Fruit fly (Drosophila melanogaster): Measurements from ENCODE around the gene Zw10.

Zw10 gene

DNA sequence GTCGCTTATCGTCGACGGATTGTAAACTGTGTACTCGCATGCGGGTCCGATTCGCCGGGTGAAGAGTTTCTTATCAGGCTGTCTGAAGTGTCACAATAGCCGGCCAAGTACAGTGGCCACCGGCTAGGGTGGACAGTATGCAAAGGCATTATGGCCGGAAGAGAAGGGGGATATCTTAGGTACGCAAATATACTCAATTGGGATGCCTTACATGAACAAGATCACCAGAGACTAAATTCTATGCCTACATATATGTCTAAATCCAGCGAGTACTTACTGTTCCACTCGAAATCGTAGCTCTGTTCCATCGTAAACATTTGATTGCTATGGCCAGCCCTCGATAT is 10.3 kb upstream of the Zw10 start (continued):
- TF ChIP-seq toy (GFP tag; IDR thresholded peaks at IDR 0.05) (peak; percentile 88), ftz-f1 (GFP tag; optimal IDR thresholded peaks at IDR 0.05) (peak; percentile 39), lov (optimal IDR thresholded peaks at IDR 0.05) (no peak), lov (GFP tag; IDR thresholded peaks at IDR 0.05) (peak; percentile 85; the same call in 2 of the 3 replicates), chm (GFP tag; IDR thresholded peaks at IDR 0.05) (peak; percentile 86; the same call in 1 of the 2 replicates), NfI (GFP tag; optimal IDR thresholded peaks at IDR 0.05) (peak; percentile 86), cato (GFP tag; optimal IDR thresholded peaks at IDR 0.05; ENCODE audit: borderline replicate concordance) (peak; percentile 75), CG15696 (tag; optimal IDR thresholded peaks at IDR 0.05) (peak; percentile 69), CG15601 (tag; optimal IDR thresholded peaks at IDR 0.05) (peak; percentile 25), CG18011 (GFP tag; optimal IDR thresholded peaks at IDR 0.05) (peak; percentile 71), nom (GFP tag; optimal IDR thresholded peaks at IDR 0.05) (peak; percentile 50), CG2116 (GFP tag; optimal IDR thresholded peaks at IDR 0.05) (peak; percentile 23), ap (GFP tag; IDR thresholded peaks at IDR 0.05) (peak; percentile 91), CG13296 (GFP tag; optimal IDR thresholded peaks at IDR 0.05) (peak; percentile 86), otp (GFP tag; IDR thresholded peaks at IDR 0.05) (peak; percentile 94), Abd-B (GFP tag; optimal IDR thresholded peaks at IDR 0.05) (peak; percentile 82), eyg (GFP tag; optimal IDR thresholded peaks at IDR 0.05) (peak; percentile 79), chinmo (GFP tag; IDR thresholded peaks at IDR 0.05; ENCODE audit: partially characterized antibody) (no peak), p53 (GFP tag; optimal IDR thresholded peaks at IDR 0.05) (peak; percentile 57), Ets97D (GFP tag; optimal IDR thresholded peaks at IDR 0.05) (peak; percentile 69), Poxn (GFP tag; IDR thresholded peaks at IDR 0.05) (peak; percentile 88), yki (optimal IDR thresholded peaks at IDR 0.05) (no peak), CG7963 (GFP tag; IDR thresholded peaks at IDR 0.05; ENCODE audit: partially characterized antibody) (no peak), CG5953 (GFP tag; IDR thresholded peaks at IDR 0.05) (peak; percentile 85), Kr (GFP tag; optimal IDR thresholded peaks at IDR 0.05) (no peak), pho (GFP tag; optimal IDR thresholded peaks at IDR 0.05) (peak; percentile 90), Nf-YA (GFP tag; IDR thresholded peaks at IDR 0.05) (peak; percentile 87), CG4730 (GFP tag; IDR thresholded peaks at IDR 0.05) (peak; percentile 93), pfk (GFP tag; optimal IDR thresholded peaks at IDR 0.05) (no peak), en (GFP tag; optimal IDR thresholded peaks at IDR 0.05) (peak; percentile 69), Ssrp (tag; optimal IDR thresholded peaks at IDR 0.05) (peak; percentile 77), ATbp (GFP tag; optimal IDR thresholded peaks at IDR 0.05) (peak; percentile 80), CG8089 (GFP tag; optimal IDR thresholded peaks at IDR 0.05) (peak; percentile 78), HLH54F (GFP tag; optimal IDR thresholded peaks at IDR 0.05) (peak; percentile 91), CG15073 (GFP tag; optimal IDR thresholded peaks at IDR 0.05) (peak; percentile 60), row (GFP tag; IDR thresholded peaks at IDR 0.05) (peak; percentile 97), CG2120 (GFP tag; optimal IDR thresholded peaks at IDR 0.05) (peak; percentile 97), Lpt (GFP tag; optimal IDR thresholded peaks at IDR 0.05) (no peak), tin (GFP tag; optimal IDR thresholded peaks at IDR 0.05) (peak; percentile 90), al (GFP tag; IDR thresholded peaks at IDR 0.05) (peak; percentile 91), Xbp1 (GFP tag; optimal IDR thresholded peaks at IDR 0.05) (peak; percentile 92), gcm (GFP tag; optimal IDR thresholded peaks at IDR 0.05) (peak; percentile 63), CoRest (tag; optimal IDR thresholded peaks at IDR 0.05) (peak; percentile 87), ttk (GFP tag; IDR thresholded peaks at IDR 0.05) (peak; percentile 95), CG12236 (GFP tag; optimal IDR thresholded peaks at IDR 0.05) (peak; percentile 79), tx (GFP tag; optimal IDR thresholded peaks at IDR 0.05) (peak; percentile 86), CG34376 (GFP tag; optimal IDR thresholded peaks at IDR 0.05) (peak; percentile 91), CG10654 (GFP tag; optimal IDR thresholded peaks at IDR 0.05) (peak; percentile 88), nmo (GFP tag; optimal IDR thresholded peaks at IDR 0.05) (peak; percentile 89), hbn (GFP tag; IDR thresholded peaks at IDR 0.05; ENCODE audit: partially characterized antibody) (no peak), CG7556 (GFP tag; optimal IDR thresholded peaks at IDR 0.05) (peak; percentile 83), CG14441 (GFP tag; IDR thresholded peaks at IDR 0.05) (peak; percentile 96)
